Worm (Caenorhabditis elegans) whole organism, L2 larva: Measurements from ENCODE around the gene ets-9.

Source experiments
- C34F6.9 ChIP-seq: fragments of 150-350 bp; optimal IDR thresholded peaks from 2 replicates; lab custom pipeline; 2014; ENCODE audit warnings: missing biosample characterization, missing genetic modification characterization
- R02D3.7 ChIP-seq: fragments of 150-350 bp; optimal IDR thresholded peaks from 2 replicates; lab custom pipeline; 2014; ENCODE audit warnings: missing biosample characterization, missing genetic modification characterization
- Y55F3AM.14 ChIP-seq: fragments of 200-800 bp; sonication (Bioruptor generic); optimal IDR thresholded peaks from 2 replicates; lab custom pipeline; 2018; ENCODE audit warnings: mild to moderate bottlenecking, missing genetic modification characterization, missing compliant biosample characterization
- alr-1 ChIP-seq: fragments of 150-350 bp; optimal IDR thresholded peaks from 2 replicates; lab custom pipeline; 2014; ENCODE audit warnings: missing biosample characterization, missing genetic modification characterization
- ceh-16 ChIP-seq: fragments of 150-350 bp; optimal IDR thresholded peaks from 2 replicates; lab custom pipeline; 2014; ENCODE audit warnings: missing biosample characterization, missing genetic modification characterization
- ceh-82 ChIP-seq: fragments of 150-350 bp; optimal IDR thresholded peaks from 2 replicates; lab custom pipeline; 2014; ENCODE audit warnings: missing biosample characterization, missing genetic modification characterization
- crh-2 ChIP-seq: sonication (generic microtip); optimal IDR thresholded peaks from 2 replicates; lab custom pipeline; 2017; ENCODE audit warnings: missing biosample characterization, missing genetic modification characterization
- mab-5 ChIP-seq: fragments of 150-350 bp; optimal IDR thresholded peaks from 2 replicates; lab custom pipeline; 2014; ENCODE audit warnings: missing biosample characterization, missing genetic modification characterization
- mbf-1 ChIP-seq: sonication (generic microtip); optimal IDR thresholded peaks from 2 replicates; lab custom pipeline; 2017; ENCODE audit warnings: missing biosample characterization, missing genetic modification characterization
- nhr-237 ChIP-seq: fragments of 150-350 bp; optimal IDR thresholded peaks from 2 replicates; lab custom pipeline; 2014; ENCODE audit warnings: missing biosample characterization, missing genetic modification characterization
- unc-39 ChIP-seq: fragments of 150-350 bp; optimal IDR thresholded peaks from 2 replicates; lab custom pipeline; 2014; ENCODE audit warnings: missing biosample characterization, missing genetic modification characterization
- unc-55 ChIP-seq: fragments of 150-350 bp; sonication (generic microtip); optimal IDR thresholded peaks from 3 replicates; lab custom pipeline; 2014; ENCODE audit warnings: missing biosample characterization, missing genetic modification reagents, missing genetic modification characterization
- ztf-11 ChIP-seq: sonication (generic microtip); optimal IDR thresholded peaks from 2 replicates; lab custom pipeline; 2017; ENCODE audit warnings: missing biosample characterization, missing genetic modification characterization

ets-9 gene

ce11 chrX:4328816-4329215 is 49.3 kb downstream of the ets-9 start, which contains the start of gene C24A8.5:
Gene C24A8.5 (minus strand): TSS chrX:4328916.
- no peak for TF ChIP-seq ceh-82 (tag; lab: Kevin White, UChicago)
- TF ChIP-seq ztf-11 (tag; lab: Kevin White, UChicago) = no peak
- no peak for TF ChIP-seq alr-1 (tag; lab: Kevin White, UChicago)
- no peak for TF ChIP-seq nhr-237
- TF ChIP-seq ceh-16 (tag; lab: Kevin White, UChicago) = no peak
- TF ChIP-seq crh-2 (tag; lab: Kevin White, UChicago) = no peak
- TF ChIP-seq Y55F3AM.14 (GFP tag; lab: Kevin White, UChicago) = no peak
- TF ChIP-seq unc-55 (GFP tag; lab: Kevin White, UChicago) = no peak
- TF ChIP-seq mbf-1 (tag; lab: Kevin White, UChicago) = no peak
- TF ChIP-seq unc-39 (tag; lab: Kevin White, UChicago) = no peak
- no peak for TF ChIP-seq mab-5 (tag; lab: Kevin White, UChicago)
- TF ChIP-seq C34F6.9 = no peak
- TF ChIP-seq R02D3.7 = no peak
